Fruit fly (Drosophila melanogaster) whole organism, embryonic: Measurements from ENCODE around the gene SkpC.

Experiments used
- CG10565 ChIP-seq: fragments of 200-800 bp; sonication (Bioruptor generic); optimal IDR thresholded peaks from 3 replicates; lab custom pipeline; 2016; ENCODE audit warnings: missing biosample characterization, mild to moderate bottlenecking, missing genetic modification characterization
- CG17802 ChIP-seq: fragments of 200-800 bp; sonication (Bioruptor generic); optimal IDR thresholded peaks from 2 replicates; lab custom pipeline; 2018; ENCODE audit warnings: missing biosample characterization, mild to moderate bottlenecking, missing genetic modification characterization, moderate library complexity
- CG2678 ChIP-seq: fragments of 200-800 bp; sonication (Bioruptor generic); optimal IDR thresholded peaks from 3 replicates; lab custom pipeline; 2019; ENCODE audit warnings: missing biosample characterization, mild to moderate bottlenecking, missing genetic modification characterization, moderate library complexity
- CG7556 ChIP-seq: fragments of 200-800 bp; sonication (Bioruptor generic); optimal IDR thresholded peaks from 2 replicates; lab custom pipeline; 2017; ENCODE audit warnings: missing biosample characterization, mild to moderate bottlenecking, missing genetic modification characterization
- gfzf ChIP-seq: fragments of 200-800 bp; sonication (Bioruptor generic); optimal IDR thresholded peaks from 2 replicates; lab custom pipeline; 2016; ENCODE audit warnings: missing biosample characterization, mild to moderate bottlenecking, missing genetic modification characterization, moderate library complexity
- slou ChIP-seq: fragments of 200-800 bp; sonication (Bioruptor generic); optimal IDR thresholded peaks from 3 replicates; lab custom pipeline; 2016; ENCODE audit warnings: missing biosample characterization, missing genetic modification characterization

- no peak for TF ChIP-seq slou
- TF ChIP-seq CG17802 (tag; lab: Kevin White, UChicago): no peak
- TF ChIP-seq gfzf: no peak
- TF ChIP-seq CG7556 (GFP tag; lab: Kevin White, UChicago): no peak
- TF ChIP-seq CG2678 (tag; lab: Kevin White, UChicago): no peak
- no peak for TF ChIP-seq CG10565
Observed at dm6 chrX:19785403-19785802, 30.5 kb upstream of the SkpC start.
